Worm (Caenorhabditis elegans) whole organism, early embryonic: ENCODE measurements around the gene dhcr-7.

ENCODE experiments used
- ama-1 ChIP-seq: fragments of 150-350 bp; optimal IDR thresholded peaks from 2 replicates; lab custom pipeline; 2014
- hmbx-1 ChIP-seq: sonication (generic microtip); optimal IDR thresholded peaks from 2 replicates; lab custom pipeline; 2016; ENCODE audit warnings: mild to moderate bottlenecking, missing genetic modification characterization, missing compliant biosample characterization
- pes-1 ChIP-seq: fragments of 200-800 bp; sonication (Bioruptor generic); IDR thresholded peaks from 2 replicates; pipeline ENCODE4 v1.3.6; 2022; ENCODE audit warnings: missing genetic modification reagents, missing genetic modification characterization, missing compliant biosample characterization

DNA sequence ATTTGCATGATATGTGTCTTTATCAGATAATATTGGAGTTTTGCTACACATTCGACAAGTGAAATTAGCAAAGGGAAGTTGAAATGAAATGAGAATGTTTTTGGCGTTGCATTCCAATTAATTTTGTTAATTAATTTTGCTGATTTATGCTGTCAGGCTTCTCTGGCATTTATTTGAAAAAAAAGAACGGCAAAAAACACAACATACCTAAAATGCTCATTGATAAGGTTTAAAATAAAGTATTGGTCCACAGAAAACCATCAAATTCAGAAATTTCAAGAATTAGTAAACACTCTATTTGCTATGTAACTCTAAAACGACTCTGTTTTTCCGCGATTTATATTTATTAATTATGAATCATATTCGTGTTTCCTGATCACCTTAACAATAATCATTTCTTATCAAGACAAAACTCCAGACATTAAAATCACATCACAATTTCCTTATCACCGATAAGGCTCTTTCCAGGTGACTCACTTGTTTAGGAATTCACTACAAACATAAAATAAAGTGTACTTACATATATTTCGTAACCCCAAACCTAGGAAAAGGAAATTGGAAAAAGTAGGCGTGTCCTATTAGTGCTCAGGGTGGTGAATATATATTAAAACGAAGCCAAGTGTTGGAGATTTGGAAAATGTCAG lies 40.8 kb upstream of the dhcr-7 start, which contains the start of the genes srh-166 and Y38H6C.24:
- no peak for TF ChIP-seq pes-1 (GFP tag; lab: Robert Waterston, UW)
- TF ChIP-seq ama-1 (lab: Kevin White, UChicago), result no peak
- no peak for TF ChIP-seq hmbx-1
